Worm (Caenorhabditis elegans) whole organism, L2 larva: Measurements from ENCODE around the gene ufbp-1.
A peak's percentile ranks its signal among the peaks of the same experiment; 100 is the strongest.

Experiments
- C34F6.9 ChIP-seq: fragments of 150-350 bp; optimal IDR thresholded peaks from 2 replicates; lab custom pipeline; 2014; ENCODE audit warnings: missing biosample characterization, missing genetic modification characterization
- F13H6.1 ChIP-seq: sonication (generic microtip); optimal IDR thresholded peaks from 2 replicates; lab custom pipeline; 2016; ENCODE audit warnings: missing genetic modification characterization, missing compliant biosample characterization
- R02D3.7 ChIP-seq: fragments of 150-350 bp; optimal IDR thresholded peaks from 2 replicates; lab custom pipeline; 2014; ENCODE audit warnings: missing biosample characterization, missing genetic modification characterization
- Y55F3AM.14 ChIP-seq: fragments of 200-800 bp; sonication (Bioruptor generic); optimal IDR thresholded peaks from 2 replicates; lab custom pipeline; 2018; ENCODE audit warnings: mild to moderate bottlenecking, missing genetic modification characterization, missing compliant biosample characterization
- ZK546.5 ChIP-seq: sonication (generic microtip); optimal IDR thresholded peaks from 2 replicates; lab custom pipeline; 2017; ENCODE audit warnings: missing biosample characterization, missing genetic modification characterization
- alr-1 ChIP-seq: fragments of 150-350 bp; optimal IDR thresholded peaks from 2 replicates; lab custom pipeline; 2014; ENCODE audit warnings: missing biosample characterization, missing genetic modification characterization
- aly-2 ChIP-seq: fragments of 150-350 bp; optimal IDR thresholded peaks from 2 replicates; lab custom pipeline; 2014; ENCODE audit warnings: missing biosample characterization, missing genetic modification characterization
- ama-1 ChIP-seq: fragments of 150-350 bp; optimal IDR thresholded peaks from 2 replicates; lab custom pipeline; 2018; ENCODE audit warnings: inconsistent platforms
- blmp-1 ChIP-seq: sonication (generic microtip); optimal IDR thresholded peaks from 2 replicates; lab custom pipeline; 2017; ENCODE audit warnings: missing genetic modification characterization, mild to moderate bottlenecking, missing compliant biosample characterization, antibody characterized with exemption, moderate library complexity; ENCODE audit not compliant: insufficient read depth
- ceh-16 ChIP-seq: fragments of 150-350 bp; optimal IDR thresholded peaks from 2 replicates; lab custom pipeline; 2014; ENCODE audit warnings: missing biosample characterization, missing genetic modification characterization
- ceh-82 ChIP-seq: fragments of 150-350 bp; optimal IDR thresholded peaks from 2 replicates; lab custom pipeline; 2014; ENCODE audit warnings: missing biosample characterization, missing genetic modification characterization
- crh-2 ChIP-seq: sonication (generic microtip); optimal IDR thresholded peaks from 2 replicates; lab custom pipeline; 2017; ENCODE audit warnings: missing biosample characterization, missing genetic modification characterization
- dmd-4 ChIP-seq: sonication (generic microtip); optimal IDR thresholded peaks from 2 replicates; lab custom pipeline; 2017; ENCODE audit warnings: missing biosample characterization, missing genetic modification characterization
- egl-27 ChIP-seq: sonication (generic microtip); optimal IDR thresholded peaks from 3 replicates; lab custom pipeline; 2017; ENCODE audit warnings: missing biosample characterization, missing genetic modification reagents, missing genetic modification characterization
- elt-1 ChIP-seq: fragments of 150-350 bp; optimal IDR thresholded peaks from 2 replicates; lab custom pipeline; 2014; ENCODE audit warnings: missing biosample characterization, missing genetic modification characterization
- elt-3 ChIP-seq: sonication (generic microtip); optimal IDR thresholded peaks from 2 replicates; lab custom pipeline; 2017; ENCODE audit warnings: missing biosample characterization, missing genetic modification characterization
- fos-1 ChIP-seq: fragments of 150-350 bp; optimal IDR thresholded peaks from 2 replicates; lab custom pipeline; 2014; ENCODE audit warnings: missing biosample characterization, missing genetic modification characterization
- gmeb-1 ChIP-seq: fragments of 150-350 bp; optimal IDR thresholded peaks from 2 replicates; lab custom pipeline; 2014; ENCODE audit warnings: missing biosample characterization, missing genetic modification characterization
- lin-11 ChIP-seq: fragments of 150-350 bp; sonication (generic microtip); optimal IDR thresholded peaks from 2 replicates; lab custom pipeline; 2014; ENCODE audit warnings: missing biosample characterization, missing genetic modification characterization, inconsistent platforms, mixed read lengths
- lin-13 ChIP-seq: fragments of 150-350 bp; optimal IDR thresholded peaks from 2 replicates; lab custom pipeline; 2014; ENCODE audit warnings: missing biosample characterization, missing genetic modification reagents, missing genetic modification characterization
- lin-39 ChIP-seq: fragments of 150-350 bp; optimal IDR thresholded peaks from 2 replicates; lab custom pipeline; 2014; ENCODE audit warnings: missing biosample characterization, missing genetic modification reagents, missing genetic modification characterization
- lsy-2 ChIP-seq, 2 experiments: fragments of 150-350 bp in 1 of 2; sonication (generic microtip) in 1 of 2; optimal IDR thresholded peaks; 2 replicates each; lab custom pipeline; 2014 to 2017; ENCODE audit warnings: missing biosample characterization in 2 of 2, missing genetic modification characterization in 2 of 2
- mab-5 ChIP-seq: fragments of 150-350 bp; optimal IDR thresholded peaks from 2 replicates; lab custom pipeline; 2014; ENCODE audit warnings: missing biosample characterization, missing genetic modification characterization
- mbf-1 ChIP-seq: sonication (generic microtip); optimal IDR thresholded peaks from 2 replicates; lab custom pipeline; 2017; ENCODE audit warnings: missing biosample characterization, missing genetic modification characterization
- mdl-1 ChIP-seq, 2 experiments: fragments of 150-350 bp in 1 of 2; sonication (generic microtip) in 1 of 2; optimal IDR thresholded peaks; 2 replicates each; lab custom pipeline; 2017; ENCODE audit warnings: missing biosample characterization in 2 of 2, missing genetic modification characterization in 2 of 2
- nhr-10 ChIP-seq: sonication (generic microtip); optimal IDR thresholded peaks from 2 replicates; lab custom pipeline; 2017; ENCODE audit warnings: missing biosample characterization, missing genetic modification characterization
- nhr-11 ChIP-seq: fragments of 150-350 bp; optimal IDR thresholded peaks from 2 replicates; lab custom pipeline; 2014; ENCODE audit warnings: missing biosample characterization, missing genetic modification characterization
- nhr-12 ChIP-seq: fragments of 150-350 bp; optimal IDR thresholded peaks from 2 replicates; lab custom pipeline; 2014; ENCODE audit warnings: missing biosample characterization, missing genetic modification characterization
- nhr-129 ChIP-seq: fragments of 150-350 bp; optimal IDR thresholded peaks from 2 replicates; lab custom pipeline; 2014; ENCODE audit warnings: missing biosample characterization, missing genetic modification characterization
- nhr-21 ChIP-seq: fragments of 150-350 bp; optimal IDR thresholded peaks from 2 replicates; lab custom pipeline; 2014; ENCODE audit warnings: missing biosample characterization, missing genetic modification characterization
- nhr-23 ChIP-seq: fragments of 150-350 bp; optimal IDR thresholded peaks from 2 replicates; lab custom pipeline; 2014; ENCODE audit warnings: missing biosample characterization, missing genetic modification reagents, missing genetic modification characterization
- nhr-237 ChIP-seq: fragments of 150-350 bp; optimal IDR thresholded peaks from 2 replicates; lab custom pipeline; 2014; ENCODE audit warnings: missing biosample characterization, missing genetic modification characterization
- nhr-25 ChIP-seq: fragments of 150-350 bp; sonication (generic microtip); optimal IDR thresholded peaks from 3 replicates; lab custom pipeline; 2014; ENCODE audit warnings: missing biosample characterization, missing genetic modification characterization
- nhr-6 ChIP-seq: fragments of 150-350 bp; optimal IDR thresholded peaks from 2 replicates; lab custom pipeline; 2014; ENCODE audit warnings: missing biosample characterization, missing genetic modification characterization
- nhr-77 ChIP-seq: fragments of 150-350 bp; optimal IDR thresholded peaks from 2 replicates; lab custom pipeline; 2014; ENCODE audit warnings: missing biosample characterization, missing genetic modification characterization
- peb-1 ChIP-seq: fragments of 150-350 bp; optimal IDR thresholded peaks from 2 replicates; lab custom pipeline; 2014; ENCODE audit warnings: missing biosample characterization, missing genetic modification characterization
- sem-4 ChIP-seq: fragments of 150-350 bp; optimal IDR thresholded peaks from 2 replicates; lab custom pipeline; 2014; ENCODE audit warnings: missing biosample characterization, missing genetic modification reagents, missing genetic modification characterization
- skn-1 ChIP-seq: sonication (generic microtip); optimal IDR thresholded peaks from 2 replicates; lab custom pipeline; 2017; ENCODE audit warnings: missing biosample characterization, missing genetic modification characterization
- sma-3 ChIP-seq: sonication (generic microtip); optimal IDR thresholded peaks from 2 replicates; lab custom pipeline; 2016; ENCODE audit warnings: missing genetic modification reagents, missing genetic modification characterization, missing compliant biosample characterization
- sma-9 ChIP-seq, 2 experiments: fragments of 150-350 bp in 1 of 2; sonication (generic microtip) in 1 of 2; optimal IDR thresholded peaks; 2 replicates each; lab custom pipeline; 2014 to 2016; ENCODE audit warnings: missing genetic modification characterization in 2 of 2, mild to moderate bottlenecking in 1 of 2, missing biosample characterization in 1 of 2, missing compliant biosample characterization in 1 of 2, missing genetic modification reagents in 1 of 2, moderate library complexity in 1 of 2
- snpc-4 ChIP-seq: fragments of 150-350 bp; optimal IDR thresholded peaks from 2 replicates; lab custom pipeline; 2014; ENCODE audit warnings: missing biosample characterization, missing genetic modification characterization
- unc-39 ChIP-seq: fragments of 150-350 bp; optimal IDR thresholded peaks from 2 replicates; lab custom pipeline; 2014; ENCODE audit warnings: missing biosample characterization, missing genetic modification characterization
- unc-55 ChIP-seq: fragments of 150-350 bp; sonication (generic microtip); optimal IDR thresholded peaks from 3 replicates; lab custom pipeline; 2014; ENCODE audit warnings: missing biosample characterization, missing genetic modification reagents, missing genetic modification characterization
- unc-62 ChIP-seq: fragments of 150-350 bp; optimal IDR thresholded peaks from 2 replicates; lab custom pipeline; 2014; ENCODE audit warnings: missing biosample characterization, missing genetic modification reagents, missing genetic modification characterization
- zag-1 ChIP-seq: fragments of 150-350 bp; optimal IDR thresholded peaks from 2 replicates; lab custom pipeline; 2014; ENCODE audit warnings: missing biosample characterization, missing genetic modification characterization
- ztf-1 ChIP-seq: fragments of 200-800 bp; sonication (Bioruptor generic); conservative IDR thresholded peaks from 2 replicates; pipeline ENCODE4 v1.3.6; 2022; ENCODE audit warnings: missing genetic modification characterization, missing compliant biosample characterization
- ztf-11 ChIP-seq: sonication (generic microtip); optimal IDR thresholded peaks from 2 replicates; lab custom pipeline; 2017; ENCODE audit warnings: missing biosample characterization, missing genetic modification characterization
- ztf-4 ChIP-seq: fragments of 150-350 bp; optimal IDR thresholded peaks from 2 replicates; lab custom pipeline; 2014; ENCODE audit warnings: missing biosample characterization, missing genetic modification characterization

The ufbp-1 gene

ce11 chrIII:8426271-8426670 is 17.1 kb downstream of the ufbp-1 start, which contains the start of gene cec-1:
Gene cec-1 (plus strand): TSS chrIII:8426333.
- peak; percentile 32 for TF ChIP-seq unc-55 (GFP tag; lab: Kevin White, UChicago)
- TF ChIP-seq blmp-1 (tag; lab: Kevin White, UChicago) = peak; percentile 66
- peak; percentile 14 for TF ChIP-seq crh-2 (tag; lab: Kevin White, UChicago)
- TF ChIP-seq mbf-1 (tag; lab: Kevin White, UChicago) = no peak
- TF ChIP-seq lsy-2 (tag; optimal IDR thresholded peaks at IDR 0.05; lab: Kevin White, UChicago) = peak in 1 of 2 experiments; percentile 55
- TF ChIP-seq zag-1 (tag; lab: Kevin White, UChicago) = no peak
- peak; percentile 14 for TF ChIP-seq C34F6.9 (tag; lab: Kevin White, UChicago)
- peak; percentile 7 for TF ChIP-seq nhr-6 (tag; lab: Kevin White, UChicago)

- TF ChIP-seq skn-1 (tag; lab: Kevin White, UChicago) = peak; percentile 5
- peak; percentile 74 for TF ChIP-seq nhr-25 (tag; lab: Kevin White, UChicago)
- peak in 1 of 2 experiments; percentile 13 for TF ChIP-seq mdl-1 (tag; optimal IDR thresholded peaks at IDR 0.05; lab: Kevin White, UChicago)
- TF ChIP-seq egl-27 (tag; lab: Kevin White, UChicago) = no peak
- peak; percentile 55 for TF ChIP-seq blmp-1 (tag; lab: Kevin White, UChicago)
- TF ChIP-seq F13H6.1 = peak; percentile 76
- TF ChIP-seq ZK546.5 = no peak
- TF ChIP-seq nhr-77 (tag; lab: Kevin White, UChicago) = no peak
- no peak for TF ChIP-seq peb-1
- peak; percentile 82 for TF ChIP-seq nhr-129 (tag; lab: Kevin White, UChicago)
- no peak for TF ChIP-seq alr-1 (tag; lab: Kevin White, UChicago)
- no peak for TF ChIP-seq nhr-11 (tag; lab: Kevin White, UChicago)
- no peak for TF ChIP-seq unc-62
- no peak for TF ChIP-seq ama-1 (lab: Kevin White, UChicago)
- TF ChIP-seq aly-2 (tag; lab: Kevin White, UChicago) = no peak
- peak; percentile 36 for TF ChIP-seq sma-9 (GFP tag; optimal IDR thresholded peaks at IDR 0.05; lab: Kevin White, UChicago)
- TF ChIP-seq sma-9 (tag; optimal IDR thresholded peaks at IDR 0.05; lab: Kevin White, UChicago) = no peak
- no peak for TF ChIP-seq R02D3.7 (tag; lab: Kevin White, UChicago)
- TF ChIP-seq unc-55 (GFP tag; lab: Kevin White, UChicago) = peak; percentile 56
- TF ChIP-seq Y55F3AM.14 (GFP tag; lab: Kevin White, UChicago) = no peak
- no peak for TF ChIP-seq ztf-1 (GFP tag; lab: Robert Waterston, UW)
- no peak for TF ChIP-seq ceh-82 (tag; lab: Kevin White, UChicago)
- TF ChIP-seq fos-1 (tag; lab: Kevin White, UChicago) = peak; percentile 59
- no peak for TF ChIP-seq dmd-4
- TF ChIP-seq nhr-10 (tag; lab: Kevin White, UChicago) = no peak
- TF ChIP-seq sma-3 (GFP tag; lab: Kevin White, UChicago) = peak; percentile 52
- peak; percentile 60 for TF ChIP-seq gmeb-1 (tag; lab: Kevin White, UChicago)
- no peak for TF ChIP-seq elt-1 (tag; lab: Kevin White, UChicago)
- TF ChIP-seq ztf-11 (tag; lab: Kevin White, UChicago) = no peak
- TF ChIP-seq nhr-21 = peak; percentile 49
- TF ChIP-seq snpc-4 = no peak
- TF ChIP-seq lin-39 (tag; lab: Kevin White, UChicago) = no peak
- TF ChIP-seq C34F6.9 (tag; lab: Kevin White, UChicago) = peak; percentile 79
- TF ChIP-seq lin-13 (GFP tag; lab: Kevin White, UChicago) = no peak
- TF ChIP-seq lin-11 (tag; lab: Kevin White, UChicago) = peak; percentile 47
- peak; percentile 53 to 83 for TF ChIP-seq lsy-2 (tag; optimal IDR thresholded peaks at IDR 0.05; lab: Kevin White, UChicago)
- no peak for TF ChIP-seq nhr-23 (tag; lab: Kevin White, UChicago)
- no peak for TF ChIP-seq nhr-12 (tag; lab: Kevin White, UChicago)
- no peak for TF ChIP-seq unc-39
- TF ChIP-seq mab-5 (tag; lab: Kevin White, UChicago) = no peak
- TF ChIP-seq elt-3 (tag; lab: Kevin White, UChicago) = no peak
- no peak for TF ChIP-seq zag-1 (tag; lab: Kevin White, UChicago)
- no peak for TF ChIP-seq ztf-4 (tag; lab: Kevin White, UChicago)
- TF ChIP-seq nhr-237 = no peak
- TF ChIP-seq nhr-6 (tag; lab: Kevin White, UChicago) = no peak
- peak; percentile 93 for TF ChIP-seq crh-2 (tag; lab: Kevin White, UChicago)
- TF ChIP-seq sem-4 = no peak
- TF ChIP-seq mbf-1 (tag; lab: Kevin White, UChicago) = no peak
- TF ChIP-seq ceh-16 (tag; lab: Kevin White, UChicago) = no peak
Observed at ce11 chrIII:8425076-8425475, 18.3 kb downstream of the ufbp-1 start.
